Fruit fly (Drosophila melanogaster) whole organism, adult: ENCODE measurements around the gene Ntl.

Experiments used
- CG14711 ChIP-seq: fragments of 200-800 bp; sonication (Bioruptor generic); optimal IDR thresholded peaks from 2 replicates; lab custom pipeline; 2018; ENCODE audit warnings: missing biosample characterization, mild to moderate bottlenecking, missing genetic modification characterization, moderate library complexity
- CG5204 ChIP-seq: fragments of 200-800 bp; sonication (Bioruptor generic); optimal IDR thresholded peaks from 2 replicates; lab custom pipeline; 2016; ENCODE audit warnings: missing biosample characterization, missing genetic modification characterization
- CG7101 ChIP-seq: fragments of 200-800 bp; sonication (Bioruptor generic); optimal IDR thresholded peaks from 2 replicates; lab custom pipeline; 2018; ENCODE audit warnings: missing biosample characterization, mild to moderate bottlenecking, missing genetic modification characterization, moderate library complexity
- Clk ChIP-seq: fragments of 200-800 bp; sonication (Bioruptor generic); optimal IDR thresholded peaks from 2 replicates; lab custom pipeline; 2017; ENCODE audit warnings: missing biosample characterization, missing genetic modification characterization
- bab1 ChIP-seq: fragments of 200-800 bp; sonication (Bioruptor generic); optimal IDR thresholded peaks from 3 replicates; lab custom pipeline; 2019; ENCODE audit warnings: missing biosample characterization, mild to moderate bottlenecking, missing genetic modification characterization, moderate library complexity
- pad ChIP-seq: fragments of 200-800 bp; sonication (Bioruptor generic); optimal IDR thresholded peaks from 3 replicates; lab custom pipeline; 2017; ENCODE audit warnings: missing biosample characterization, missing genetic modification characterization, mild to moderate bottlenecking, moderate library complexity, missing genetic modification reagents

DNA sequence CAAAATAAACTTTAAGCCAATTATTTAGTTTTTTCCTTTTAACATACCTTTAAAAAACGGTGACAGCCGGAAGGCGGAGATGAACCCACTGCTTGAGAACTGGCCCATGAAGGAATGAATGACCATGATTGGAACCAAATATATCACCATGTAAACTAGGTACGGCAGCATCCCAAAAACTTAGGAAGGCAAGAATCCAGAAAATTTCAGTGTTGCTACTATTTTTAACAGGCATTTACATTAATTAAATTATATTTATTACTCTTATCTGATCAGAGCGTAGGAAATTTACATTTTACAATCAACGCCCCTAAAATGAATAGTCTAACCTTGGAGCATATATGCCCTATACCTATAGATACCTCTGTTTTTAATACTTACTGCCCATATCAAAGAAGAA is 11.4 kb downstream of the Ntl start:
- TF ChIP-seq CG7101 (tag; lab: Kevin White, UChicago), result no peak
- TF ChIP-seq Clk (GFP tag; lab: Kevin White, UChicago), result no peak
- no peak for TF ChIP-seq CG14711 (tag; lab: Kevin White, UChicago)
- no peak for TF ChIP-seq pad (GFP tag; lab: Kevin White, UChicago)
- no peak for TF ChIP-seq CG5204 (GFP tag; lab: Kevin White, UChicago)
- TF ChIP-seq bab1 (GFP tag; lab: Kevin White, UChicago), result no peak
